Worm (Caenorhabditis elegans) whole organism, L2 larva: ENCODE data around the gene fmo-3.

Experiments
- C34F6.9 ChIP-seq: fragments of 150-350 bp; optimal IDR thresholded peaks from 2 replicates; lab custom pipeline; 2014; ENCODE audit warnings: missing biosample characterization, missing genetic modification characterization
- F13H6.1 ChIP-seq: sonication (generic microtip); optimal IDR thresholded peaks from 2 replicates; lab custom pipeline; 2016; ENCODE audit warnings: missing genetic modification characterization, missing compliant biosample characterization
- R02D3.7 ChIP-seq: fragments of 150-350 bp; optimal IDR thresholded peaks from 2 replicates; lab custom pipeline; 2014; ENCODE audit warnings: missing biosample characterization, missing genetic modification characterization
- Y55F3AM.14 ChIP-seq: fragments of 200-800 bp; sonication (Bioruptor generic); optimal IDR thresholded peaks from 2 replicates; lab custom pipeline; 2018; ENCODE audit warnings: mild to moderate bottlenecking, missing genetic modification characterization, missing compliant biosample characterization
- ZK546.5 ChIP-seq: sonication (generic microtip); optimal IDR thresholded peaks from 2 replicates; lab custom pipeline; 2017; ENCODE audit warnings: missing biosample characterization, missing genetic modification characterization
- alr-1 ChIP-seq: fragments of 150-350 bp; optimal IDR thresholded peaks from 2 replicates; lab custom pipeline; 2014; ENCODE audit warnings: missing biosample characterization, missing genetic modification characterization
- aly-2 ChIP-seq: fragments of 150-350 bp; optimal IDR thresholded peaks from 2 replicates; lab custom pipeline; 2014; ENCODE audit warnings: missing biosample characterization, missing genetic modification characterization
- ama-1 ChIP-seq: fragments of 150-350 bp; optimal IDR thresholded peaks from 2 replicates; lab custom pipeline; 2018; ENCODE audit warnings: inconsistent platforms
- blmp-1 ChIP-seq: sonication (generic microtip); optimal IDR thresholded peaks from 2 replicates; lab custom pipeline; 2017; ENCODE audit warnings: missing genetic modification characterization, mild to moderate bottlenecking, missing compliant biosample characterization, antibody characterized with exemption, moderate library complexity; ENCODE audit not compliant: insufficient read depth
- ceh-16 ChIP-seq: fragments of 150-350 bp; optimal IDR thresholded peaks from 2 replicates; lab custom pipeline; 2014; ENCODE audit warnings: missing biosample characterization, missing genetic modification characterization
- ceh-82 ChIP-seq: fragments of 150-350 bp; optimal IDR thresholded peaks from 2 replicates; lab custom pipeline; 2014; ENCODE audit warnings: missing biosample characterization, missing genetic modification characterization
- crh-2 ChIP-seq: sonication (generic microtip); optimal IDR thresholded peaks from 2 replicates; lab custom pipeline; 2017; ENCODE audit warnings: missing biosample characterization, missing genetic modification characterization
- dmd-4 ChIP-seq: sonication (generic microtip); optimal IDR thresholded peaks from 2 replicates; lab custom pipeline; 2017; ENCODE audit warnings: missing biosample characterization, missing genetic modification characterization
- egl-27 ChIP-seq: sonication (generic microtip); optimal IDR thresholded peaks from 3 replicates; lab custom pipeline; 2017; ENCODE audit warnings: missing biosample characterization, missing genetic modification reagents, missing genetic modification characterization
- elt-1 ChIP-seq: fragments of 150-350 bp; optimal IDR thresholded peaks from 2 replicates; lab custom pipeline; 2014; ENCODE audit warnings: missing biosample characterization, missing genetic modification characterization
- elt-3 ChIP-seq: sonication (generic microtip); optimal IDR thresholded peaks from 2 replicates; lab custom pipeline; 2017; ENCODE audit warnings: missing biosample characterization, missing genetic modification characterization
- fos-1 ChIP-seq: fragments of 150-350 bp; optimal IDR thresholded peaks from 2 replicates; lab custom pipeline; 2014; ENCODE audit warnings: missing biosample characterization, missing genetic modification characterization
- gmeb-1 ChIP-seq: fragments of 150-350 bp; optimal IDR thresholded peaks from 2 replicates; lab custom pipeline; 2014; ENCODE audit warnings: missing biosample characterization, missing genetic modification characterization
- lin-11 ChIP-seq: fragments of 150-350 bp; sonication (generic microtip); optimal IDR thresholded peaks from 2 replicates; lab custom pipeline; 2014; ENCODE audit warnings: missing biosample characterization, missing genetic modification characterization, inconsistent platforms, mixed read lengths
- lin-13 ChIP-seq: fragments of 150-350 bp; optimal IDR thresholded peaks from 2 replicates; lab custom pipeline; 2014; ENCODE audit warnings: missing biosample characterization, missing genetic modification reagents, missing genetic modification characterization
- lin-39 ChIP-seq: fragments of 150-350 bp; optimal IDR thresholded peaks from 2 replicates; lab custom pipeline; 2014; ENCODE audit warnings: missing biosample characterization, missing genetic modification reagents, missing genetic modification characterization
- mab-5 ChIP-seq: fragments of 150-350 bp; optimal IDR thresholded peaks from 2 replicates; lab custom pipeline; 2014; ENCODE audit warnings: missing biosample characterization, missing genetic modification characterization
- mbf-1 ChIP-seq: sonication (generic microtip); optimal IDR thresholded peaks from 2 replicates; lab custom pipeline; 2017; ENCODE audit warnings: missing biosample characterization, missing genetic modification characterization
- mdl-1 ChIP-seq, 2 experiments: fragments of 150-350 bp in 1 of 2; sonication (generic microtip) in 1 of 2; optimal IDR thresholded peaks; 2 replicates each; lab custom pipeline; 2017; ENCODE audit warnings: missing biosample characterization in 2 of 2, missing genetic modification characterization in 2 of 2
- nhr-10 ChIP-seq: sonication (generic microtip); optimal IDR thresholded peaks from 2 replicates; lab custom pipeline; 2017; ENCODE audit warnings: missing biosample characterization, missing genetic modification characterization
- nhr-11 ChIP-seq: fragments of 150-350 bp; optimal IDR thresholded peaks from 2 replicates; lab custom pipeline; 2014; ENCODE audit warnings: missing biosample characterization, missing genetic modification characterization
- nhr-12 ChIP-seq: fragments of 150-350 bp; optimal IDR thresholded peaks from 2 replicates; lab custom pipeline; 2014; ENCODE audit warnings: missing biosample characterization, missing genetic modification characterization
- nhr-129 ChIP-seq: fragments of 150-350 bp; optimal IDR thresholded peaks from 2 replicates; lab custom pipeline; 2014; ENCODE audit warnings: missing biosample characterization, missing genetic modification characterization
- nhr-21 ChIP-seq: fragments of 150-350 bp; optimal IDR thresholded peaks from 2 replicates; lab custom pipeline; 2014; ENCODE audit warnings: missing biosample characterization, missing genetic modification characterization
- nhr-23 ChIP-seq: fragments of 150-350 bp; optimal IDR thresholded peaks from 2 replicates; lab custom pipeline; 2014; ENCODE audit warnings: missing biosample characterization, missing genetic modification reagents, missing genetic modification characterization
- nhr-237 ChIP-seq: fragments of 150-350 bp; optimal IDR thresholded peaks from 2 replicates; lab custom pipeline; 2014; ENCODE audit warnings: missing biosample characterization, missing genetic modification characterization
- nhr-25 ChIP-seq: fragments of 150-350 bp; sonication (generic microtip); optimal IDR thresholded peaks from 3 replicates; lab custom pipeline; 2014; ENCODE audit warnings: missing biosample characterization, missing genetic modification characterization
- nhr-6 ChIP-seq: fragments of 150-350 bp; optimal IDR thresholded peaks from 2 replicates; lab custom pipeline; 2014; ENCODE audit warnings: missing biosample characterization, missing genetic modification characterization
- nhr-77 ChIP-seq: fragments of 150-350 bp; optimal IDR thresholded peaks from 2 replicates; lab custom pipeline; 2014; ENCODE audit warnings: missing biosample characterization, missing genetic modification characterization
- peb-1 ChIP-seq: fragments of 150-350 bp; optimal IDR thresholded peaks from 2 replicates; lab custom pipeline; 2014; ENCODE audit warnings: missing biosample characterization, missing genetic modification characterization
- sem-4 ChIP-seq: fragments of 150-350 bp; optimal IDR thresholded peaks from 2 replicates; lab custom pipeline; 2014; ENCODE audit warnings: missing biosample characterization, missing genetic modification reagents, missing genetic modification characterization
- skn-1 ChIP-seq: sonication (generic microtip); optimal IDR thresholded peaks from 2 replicates; lab custom pipeline; 2017; ENCODE audit warnings: missing biosample characterization, missing genetic modification characterization
- sma-3 ChIP-seq: sonication (generic microtip); optimal IDR thresholded peaks from 2 replicates; lab custom pipeline; 2016; ENCODE audit warnings: missing genetic modification reagents, missing genetic modification characterization, missing compliant biosample characterization
- sma-9 ChIP-seq, 2 experiments: fragments of 150-350 bp in 1 of 2; sonication (generic microtip) in 1 of 2; optimal IDR thresholded peaks; 2 replicates each; lab custom pipeline; 2014 to 2016; ENCODE audit warnings: missing genetic modification characterization in 2 of 2, mild to moderate bottlenecking in 1 of 2, missing biosample characterization in 1 of 2, missing compliant biosample characterization in 1 of 2, missing genetic modification reagents in 1 of 2, moderate library complexity in 1 of 2
- snpc-4 ChIP-seq: fragments of 150-350 bp; optimal IDR thresholded peaks from 2 replicates; lab custom pipeline; 2014; ENCODE audit warnings: missing biosample characterization, missing genetic modification characterization
- unc-39 ChIP-seq: fragments of 150-350 bp; optimal IDR thresholded peaks from 2 replicates; lab custom pipeline; 2014; ENCODE audit warnings: missing biosample characterization, missing genetic modification characterization
- unc-55 ChIP-seq: fragments of 150-350 bp; sonication (generic microtip); optimal IDR thresholded peaks from 3 replicates; lab custom pipeline; 2014; ENCODE audit warnings: missing biosample characterization, missing genetic modification reagents, missing genetic modification characterization
- unc-62 ChIP-seq: fragments of 150-350 bp; optimal IDR thresholded peaks from 2 replicates; lab custom pipeline; 2014; ENCODE audit warnings: missing biosample characterization, missing genetic modification reagents, missing genetic modification characterization
- zag-1 ChIP-seq: fragments of 150-350 bp; optimal IDR thresholded peaks from 2 replicates; lab custom pipeline; 2014; ENCODE audit warnings: missing biosample characterization, missing genetic modification characterization
- ztf-1 ChIP-seq: fragments of 200-800 bp; sonication (Bioruptor generic); conservative IDR thresholded peaks from 2 replicates; pipeline ENCODE4 v1.3.6; 2022; ENCODE audit warnings: missing genetic modification characterization, missing compliant biosample characterization
- ztf-11 ChIP-seq: sonication (generic microtip); optimal IDR thresholded peaks from 2 replicates; lab custom pipeline; 2017; ENCODE audit warnings: missing biosample characterization, missing genetic modification characterization
- ztf-4 ChIP-seq: fragments of 150-350 bp; optimal IDR thresholded peaks from 2 replicates; lab custom pipeline; 2014; ENCODE audit warnings: missing biosample characterization, missing genetic modification characterization

Gene fmo-3

ce11 chrIII:10719057-10719456, 24.6 kb downstream of the fmo-3 start:
- TF ChIP-seq mab-5 (tag; lab: Kevin White, UChicago) (no peak), aly-2 (tag; lab: Kevin White, UChicago) (no peak), nhr-11 (tag; lab: Kevin White, UChicago) (no peak), lin-39 (no peak), blmp-1 (peak; percentile 55), Y55F3AM.14 (GFP tag; lab: Kevin White, UChicago) (no peak), peb-1 (tag; lab: Kevin White, UChicago) (no peak), nhr-25 (peak; percentile 58), ztf-1 (GFP tag; lab: Robert Waterston, UW) (no peak), ztf-4 (no peak), nhr-77 (tag; lab: Kevin White, UChicago) (no peak), nhr-6 (tag; lab: Kevin White, UChicago) (no peak), egl-27 (tag; lab: Kevin White, UChicago) (no peak), elt-3 (no peak), alr-1 (tag; lab: Kevin White, UChicago) (no peak), lin-11 (tag; lab: Kevin White, UChicago) (no peak), nhr-237 (tag; lab: Kevin White, UChicago) (no peak), nhr-21 (tag; lab: Kevin White, UChicago) (no peak), unc-55 (GFP tag; lab: Kevin White, UChicago) (no peak), skn-1 (tag; lab: Kevin White, UChicago) (no peak), zag-1 (tag; lab: Kevin White, UChicago) (no peak), gmeb-1 (tag; lab: Kevin White, UChicago) (peak; percentile 9), F13H6.1 (tag; lab: Kevin White, UChicago) (peak; percentile 50), R02D3.7 (tag; lab: Kevin White, UChicago) (no peak), ceh-16 (tag; lab: Kevin White, UChicago) (no peak), sma-9 (GFP tag; optimal IDR thresholded peaks at IDR 0.05; lab: Kevin White, UChicago) (peak; percentile 81), sma-9 (tag; optimal IDR thresholded peaks at IDR 0.05; lab: Kevin White, UChicago) (no peak), mbf-1 (tag; lab: Kevin White, UChicago) (no peak), unc-39 (tag; lab: Kevin White, UChicago) (no peak), fos-1 (tag; lab: Kevin White, UChicago) (peak; percentile 61), sma-3 (GFP tag; lab: Kevin White, UChicago) (peak; percentile 52), unc-62 (GFP tag; lab: Kevin White, UChicago) (no peak), nhr-129 (tag; lab: Kevin White, UChicago) (peak; percentile 20), ZK546.5 (tag; lab: Kevin White, UChicago) (no peak), dmd-4 (no peak), crh-2 (tag; lab: Kevin White, UChicago) (peak; percentile 94), C34F6.9 (tag; lab: Kevin White, UChicago) (no peak), mdl-1 (tag; optimal IDR thresholded peaks at IDR 0.05; lab: Kevin White, UChicago) (no peak), nhr-12 (tag; lab: Kevin White, UChicago) (no peak), lin-13 (GFP tag; lab: Kevin White, UChicago) (peak; percentile 5), snpc-4 (no peak)

- no peak for TF ChIP-seq R02D3.7 (tag; lab: Kevin White, UChicago)
- TF ChIP-seq dmd-4 = no peak
- peak; percentile 87 for TF ChIP-seq unc-55 (GFP tag; lab: Kevin White, UChicago)
- TF ChIP-seq sma-3 (GFP tag; lab: Kevin White, UChicago) = peak; percentile 83
- TF ChIP-seq mab-5 (tag; lab: Kevin White, UChicago) = peak; percentile 66
- TF ChIP-seq elt-3 = no peak
- no peak for TF ChIP-seq peb-1 (tag; lab: Kevin White, UChicago)
- TF ChIP-seq nhr-129 (tag; lab: Kevin White, UChicago) = peak; percentile 85
- no peak for TF ChIP-seq nhr-11 (tag; lab: Kevin White, UChicago)
- TF ChIP-seq unc-39 (tag; lab: Kevin White, UChicago) = no peak
- peak; percentile 19 for TF ChIP-seq snpc-4
- TF ChIP-seq sma-9 (GFP tag; optimal IDR thresholded peaks at IDR 0.05; lab: Kevin White, UChicago) = peak; percentile 95
- TF ChIP-seq sma-9 (tag; optimal IDR thresholded peaks at IDR 0.05; lab: Kevin White, UChicago) = no peak
- TF ChIP-seq sem-4 (tag; lab: Kevin White, UChicago) = peak; percentile 85
- TF ChIP-seq ceh-82 = no peak
- TF ChIP-seq zag-1 (tag; lab: Kevin White, UChicago) = peak; percentile 43
- no peak for TF ChIP-seq elt-1
- TF ChIP-seq nhr-10 = no peak
- TF ChIP-seq alr-1 (tag; lab: Kevin White, UChicago) = no peak
- peak; percentile 83 for TF ChIP-seq crh-2 (tag; lab: Kevin White, UChicago)
- TF ChIP-seq nhr-77 (tag; lab: Kevin White, UChicago) = peak; percentile 31
- TF ChIP-seq nhr-237 (tag; lab: Kevin White, UChicago) = peak; percentile 31
- peak; percentile 35 for TF ChIP-seq blmp-1
- TF ChIP-seq egl-27 (tag; lab: Kevin White, UChicago) = peak; percentile 83
- TF ChIP-seq nhr-12 (tag; lab: Kevin White, UChicago) = no peak
- no peak for TF ChIP-seq ZK546.5 (tag; lab: Kevin White, UChicago)
- peak; percentile 77 for TF ChIP-seq gmeb-1 (tag; lab: Kevin White, UChicago)
- peak; percentile 73 for TF ChIP-seq nhr-21 (tag; lab: Kevin White, UChicago)
- TF ChIP-seq mbf-1 (tag; lab: Kevin White, UChicago) = no peak
- no peak for TF ChIP-seq aly-2 (tag; lab: Kevin White, UChicago)
- TF ChIP-seq ztf-11 = no peak
- TF ChIP-seq lin-39 = no peak
- peak; percentile 56 for TF ChIP-seq ceh-16 (tag; lab: Kevin White, UChicago)
- TF ChIP-seq mdl-1 (tag; optimal IDR thresholded peaks at IDR 0.05; lab: Kevin White, UChicago) = peak; percentile 50 to 69
- TF ChIP-seq nhr-25 = peak; percentile 38
- peak; percentile 87 for TF ChIP-seq ztf-4
- TF ChIP-seq skn-1 (tag; lab: Kevin White, UChicago) = no peak
- TF ChIP-seq nhr-23 (tag; lab: Kevin White, UChicago) = no peak
- TF ChIP-seq ztf-1 (GFP tag; lab: Robert Waterston, UW) = no peak
- no peak for TF ChIP-seq ama-1
Measured at ce11 chrIII:10720170-10720569, 25.7 kb downstream of the fmo-3 start.
